Worm (Caenorhabditis elegans): ENCODE data around the gene E02H9.1.
"Not testable (repeated sequence)": the region's sequence is repeated elsewhere in the genome, so short reads cannot be mapped to it uniquely, and the experiment has no call there.

The E02H9.1 gene

DNA sequence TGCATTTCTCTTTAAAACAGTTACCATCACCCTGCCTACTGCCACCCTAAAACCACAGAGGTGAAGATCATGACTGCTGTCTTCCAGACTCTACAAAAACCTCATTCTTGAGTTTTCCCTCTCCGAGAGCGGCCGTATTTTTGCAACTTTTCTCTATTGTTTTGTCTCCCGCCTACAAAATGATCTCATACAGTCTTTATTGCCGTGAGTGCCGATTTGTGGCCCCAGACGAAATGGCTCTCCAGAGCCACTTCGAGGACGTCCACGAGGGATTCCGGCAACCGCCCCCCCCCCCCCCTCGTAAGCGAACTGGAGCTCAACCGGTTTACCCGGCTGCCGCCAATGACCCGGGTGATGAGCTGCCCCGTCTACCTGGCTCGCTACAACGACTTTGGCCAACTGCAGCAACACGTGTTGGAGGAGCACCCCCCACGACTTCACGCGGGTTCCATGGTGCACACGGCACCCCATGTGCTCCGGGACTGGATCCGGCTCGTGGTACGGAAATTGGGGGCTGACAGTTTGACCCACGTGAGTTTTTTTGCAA, 43.4 kb upstream of the E02H9.1 start:
- TF ChIP-seq ceh-31 (tag; optimal IDR thresholded peaks at IDR 0.05) (peak; percentile 7), unc-86 (tag; optimal IDR thresholded peaks at IDR 0.05) (no peak)

DNA sequence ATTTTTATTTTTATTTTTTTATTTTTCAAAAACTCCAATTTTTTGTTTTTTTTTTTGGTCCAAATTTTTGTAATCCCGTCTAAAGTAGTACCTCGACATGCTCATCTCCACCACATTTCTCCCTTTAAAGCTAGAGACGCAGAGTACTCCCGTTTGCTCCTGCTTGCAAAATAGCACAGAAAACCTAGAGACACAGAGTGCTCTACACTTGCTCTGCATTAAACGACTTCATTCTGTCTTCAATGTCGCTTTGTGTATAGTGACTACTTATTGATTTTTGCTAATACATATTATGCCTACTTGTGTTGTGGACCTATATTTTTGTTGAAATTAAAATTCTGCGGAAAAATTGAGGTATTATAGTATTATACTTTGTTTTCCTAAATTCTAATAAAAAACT, 42.2 kb upstream of the E02H9.1 start, which contains the start of gene W04B5.8:
TSS of gene W04B5.8 (plus strand) at position 195 of the 400 bp plus-strand sequence.
- TF ChIP-seq unc-42 (tag; optimal IDR thresholded peaks at IDR 0.05) = peak; percentile 11
- TF ChIP-seq unc-55 (GFP tag; optimal IDR thresholded peaks at IDR 0.05) = peak; percentile 52
- TF ChIP-seq ceh-48 (tag; optimal IDR thresholded peaks at IDR 0.05) = peak; percentile 76
- TF ChIP-seq ceh-31 (tag; optimal IDR thresholded peaks at IDR 0.05) = peak; percentile 50
- no peak for TF ChIP-seq madf-2 (tag; optimal IDR thresholded peaks at IDR 0.05)
- no peak for TF ChIP-seq ceh-2 (tag; optimal IDR thresholded peaks at IDR 0.05)
- peak; percentile 17 for TF ChIP-seq tbx-2 (tag; optimal IDR thresholded peaks at IDR 0.05)
- peak; percentile 40 for TF ChIP-seq nfya-1 (tag; optimal IDR thresholded peaks at IDR 0.05)

DNA sequence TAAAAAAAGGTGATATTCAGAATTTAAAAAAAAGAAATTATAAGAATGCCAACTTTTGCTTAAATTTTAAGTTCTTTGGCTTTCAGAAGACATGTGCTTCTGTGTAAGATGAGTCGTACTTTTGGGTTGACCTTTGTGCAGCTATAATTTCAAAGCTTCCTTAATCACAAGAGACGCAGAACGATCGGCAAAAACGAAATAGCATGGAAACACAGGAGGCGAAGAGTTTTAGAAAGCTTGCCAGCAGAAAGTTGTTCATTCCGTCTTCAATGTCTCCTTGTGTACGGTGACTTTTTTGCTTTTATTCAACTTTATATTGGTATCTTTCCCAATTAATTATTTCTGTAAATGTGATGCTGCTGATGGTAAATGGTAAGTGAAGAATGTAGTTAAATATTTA, 35.4 kb upstream of the E02H9.1 start:
- TF ChIP-seq ceh-45 (GFP tag; IDR thresholded peaks at IDR 0.05) = no peak
- no peak for TF ChIP-seq che-1 (tag; optimal IDR thresholded peaks at IDR 0.05)
- TF ChIP-seq unc-55 (GFP tag; optimal IDR thresholded peaks at IDR 0.05) = no peak
- TF ChIP-seq sox-2 (GFP tag; IDR thresholded peaks at IDR 0.05) = no peak
- TF ChIP-seq ceh-14 (tag; optimal IDR thresholded peaks at IDR 0.05) = no peak
- TF ChIP-seq dve-1 (tag; optimal IDR thresholded peaks at IDR 0.05) = no peak
- TF ChIP-seq sdc-2 (tag; optimal IDR thresholded peaks at IDR 0.05) = no peak
- TF ChIP-seq ceh-22 (tag; optimal IDR thresholded peaks at IDR 0.05) = no peak
- no peak for TF ChIP-seq nhr-11 (tag; optimal IDR thresholded peaks at IDR 0.05)

- TF ChIP-seq nfya-1, K02D7.2, ceh-30 (tag; optimal IDR thresholded peaks at IDR 0.05): not testable (repeated sequence)
Observed at ce11 chrIII:2435373-2435772, 32.9 kb upstream of the E02H9.1 start, which contains the start of gene W04B5.6. TSS of gene W04B5.6 (minus strand) at chrIII:2435473.

ce11 chrIII:2435805-2436204, 32.5 kb upstream of the E02H9.1 start, which contains the start of gene E02H9.6:
TSS of gene E02H9.6 (plus strand) at chrIII:2436105.
- TF ChIP-seq odd-2, hlh-6, ztf-16 (tag; optimal IDR thresholded peaks at IDR 0.05): not testable (repeated sequence)

- TF ChIP-seq Y22D7AL.16 (tag; optimal IDR thresholded peaks at IDR 0.05) (no peak), ceh-48 (tag; optimal IDR thresholded peaks at IDR 0.05) (peak; percentile 89)
Observed at ce11 chrIII:2438543-2438942, 29.7 kb upstream of the E02H9.1 start, which contains the start of gene E02H9.13. TSS of gene E02H9.13 (minus strand) at chrIII:2438741.

ce11 chrIII:2445574-2446259, 22.6 kb upstream of the E02H9.1 start, which contains the start of the genes E02H9.7 and klo-2:
TSS of gene E02H9.7 (minus strand) at chrIII:2445674.
TSS of gene klo-2 (plus strand) at chrIII:2446209.
- TF ChIP-seq ttx-3 (tag; optimal IDR thresholded peaks at IDR 0.05) = no peak
- TF ChIP-seq rnt-1 (tag; optimal IDR thresholded peaks at IDR 0.05) = no peak
- no peak for TF ChIP-seq lin-11 (tag; optimal IDR thresholded peaks at IDR 0.05)

Measured in whole organism, late embryonic.